Fruit fly (Drosophila melanogaster): ENCODE data around the gene bdwf.
A peak's percentile ranks its signal among the peaks of the same experiment; 100 is the strongest.

Gene bdwf

dm6 chr3R:17067721-17068120, 24.8 kb upstream of the bdwf start:
- TF ChIP-seq chinmo (GFP tag; IDR thresholded peaks at IDR 0.05; ENCODE audit: partially characterized antibody) (peak; percentile 86; the same call in 3 of the 4 replicates), CG4404 (GFP tag; IDR thresholded peaks at IDR 0.05) (no peak), unc-4 (GFP tag; IDR thresholded peaks at IDR 0.05; ENCODE audit: partially characterized antibody) (0 out of 2 replicates have a peak, but pooled peaks have one; percentile 17), Pdp1 (GFP tag; optimal IDR thresholded peaks at IDR 0.05) (peak in 1 of 2 experiments; percentile 98), mirr (GFP tag; optimal IDR thresholded peaks at IDR 0.05) (peak; percentile 44), lab (GFP tag; optimal IDR thresholded peaks at IDR 0.05) (peak; percentile 5), Med (GFP tag) (peak; percentile 83), Bgb (GFP tag; IDR thresholded peaks at IDR 0.05; ENCODE audit: partially characterized antibody) (0 out of 2 replicates have a peak, but pooled peaks have one; percentile 20), E2f2 (GFP tag; IDR thresholded peaks at IDR 0.05) (peak; percentile 69), Sry-δ (GFP tag; optimal IDR thresholded peaks at IDR 0.05) (no peak), amos (GFP tag; IDR thresholded peaks at IDR 0.05; ENCODE audit: partially characterized antibody) (no peak), CG13894 (tag; optimal IDR thresholded peaks at IDR 0.05) (peak; percentile 69), Oaz (GFP tag; IDR thresholded peaks at IDR 0.05) (no peak), Dp (GFP tag; optimal IDR thresholded peaks at IDR 0.05) (peak; percentile 43), CG12769 (tag; optimal IDR thresholded peaks at IDR 0.05) (peak; percentile 54), cg (GFP tag; optimal IDR thresholded peaks at IDR 0.05) (peak; percentile 73), crc (GFP tag; optimal IDR thresholded peaks at IDR 0.05) (no peak), CG8290 (GFP tag; optimal IDR thresholded peaks at IDR 0.05) (no peak), CG8290 (tag; optimal IDR thresholded peaks at IDR 0.05) (peak in 1 of 2 experiments; percentile 40), gce (GFP tag; IDR thresholded peaks at IDR 0.05) (no peak), CG13296 (GFP tag; optimal IDR thresholded peaks at IDR 0.05) (peak; percentile 8), CG32767 (GFP tag; IDR thresholded peaks at IDR 0.05) (no peak), sug (tag; optimal IDR thresholded peaks at IDR 0.05) (peak; percentile 8), Nf-YC (tag; optimal IDR thresholded peaks at IDR 0.05) (peak; percentile 40), vvl (GFP tag; IDR thresholded peaks at IDR 0.05) (peak; percentile 58; the same call in 1 of the 2 replicates), CG9437 (GFP tag; optimal IDR thresholded peaks at IDR 0.05) (peak; percentile 83), gro (GFP tag; optimal IDR thresholded peaks at IDR 0.05) (peak; percentile 51), Scr (GFP tag; IDR thresholded peaks at IDR 0.05; ENCODE audit: partially characterized antibody) (peak; percentile 14; the same call in 1 of the 2 replicates), CG10543 (GFP tag; optimal IDR thresholded peaks at IDR 0.05) (peak; percentile 45), sd (tag; optimal IDR thresholded peaks at IDR 0.05) (peak; percentile 79)

- peak; percentile 34; the same call in 1 of the 2 replicates for TF ChIP-seq Adf1 (GFP tag; IDR thresholded peaks at IDR 0.05)
- peak; percentile 37; the same call in 1 of the 3 replicates for TF ChIP-seq z (GFP tag; IDR thresholded peaks at IDR 0.05)
- TF ChIP-seq CG9932 (GFP tag; IDR thresholded peaks at IDR 0.05): peak; percentile 26; the same call in 1 of the 2 replicates
- TF ChIP-seq Med (GFP tag): peak; percentile 85
- 0 out of 3 replicates have a peak, but pooled peaks have one; percentile 18 for TF ChIP-seq CG34422 (GFP tag; IDR thresholded peaks at IDR 0.05)
- 0 out of 3 replicates have a peak, but pooled peaks have one; percentile 23 for TF ChIP-seq so (GFP tag; IDR thresholded peaks at IDR 0.05)
- peak; percentile 57 for TF ChIP-seq Ets65A (GFP tag)
- no peak for TF ChIP-seq Sox100B (GFP tag; optimal IDR thresholded peaks at IDR 0.05)
- TF ChIP-seq CG12071 (GFP tag; optimal IDR thresholded peaks at IDR 0.05): no peak
- 0 out of 4 replicates have a peak, but pooled peaks have one; percentile 52 for TF ChIP-seq chinmo (GFP tag; IDR thresholded peaks at IDR 0.05; ENCODE audit: partially characterized antibody)
- peak; percentile 79 for TF ChIP-seq sd (tag; optimal IDR thresholded peaks at IDR 0.05)
- TF ChIP-seq crol (GFP tag; IDR thresholded peaks at IDR 0.05): peak; percentile 53
- no peak for TF ChIP-seq zen (tag; optimal IDR thresholded peaks at IDR 0.05)
- TF ChIP-seq sr (GFP tag; IDR thresholded peaks at IDR 0.05): peak; percentile 73; the same call in 2 of the 3 replicates
- 0 out of 2 replicates have a peak, but pooled peaks have one; percentile 4 for TF ChIP-seq CG31224 (GFP tag; IDR thresholded peaks at IDR 0.05)
- TF ChIP-seq CG6175 (GFP tag; IDR thresholded peaks at IDR 0.05): 0 out of 3 replicates have a peak, but pooled peaks have one; percentile 44
- no peak for TF ChIP-seq CG6854 (GFP tag; optimal IDR thresholded peaks at IDR 0.05)
- 0 out of 2 replicates have a peak, but pooled peaks have one; percentile 11 for TF ChIP-seq ssp (GFP tag; IDR thresholded peaks at IDR 0.05)
- peak; percentile 46 for TF ChIP-seq CG10543 (GFP tag; optimal IDR thresholded peaks at IDR 0.05)
- 0 out of 2 replicates have a peak, but pooled peaks have one; percentile 14 for TF ChIP-seq stc (GFP tag; IDR thresholded peaks at IDR 0.05)
- peak; percentile 15; the same call in 1 of the 2 replicates for TF ChIP-seq bbx (GFP tag; IDR thresholded peaks at IDR 0.05; ENCODE audit: partially characterized antibody)
- no peak for TF ChIP-seq nmo (GFP tag; optimal IDR thresholded peaks at IDR 0.05)
- TF ChIP-seq sim (GFP tag; IDR thresholded peaks at IDR 0.05): 0 out of 2 replicates have a peak, but pooled peaks have one; percentile 5
These were observed 24.0 kb upstream of the bdwf start for dm6 chr3R:17066828-17067430.
